Fruit fly (Drosophila melanogaster) whole organism, embryonic: ENCODE measurements around the gene CG32106.

Experiments used
- Aef1 ChIP-seq: fragments of 200-800 bp; sonication (Bioruptor generic); IDR thresholded peaks from 3 replicates; pipeline ENCODE4 v1.3.6; 2022; ENCODE audit warnings: missing biosample characterization, missing genetic modification characterization
- BtbVII ChIP-seq: fragments of 200-800 bp; sonication (Bioruptor generic); optimal IDR thresholded peaks from 3 replicates; lab custom pipeline; 2017; ENCODE audit warnings: missing biosample characterization, mild to moderate bottlenecking, missing genetic modification characterization
- CG11398 ChIP-seq: fragments of 200-800 bp; sonication (Bioruptor generic); optimal IDR thresholded peaks from 2 replicates; lab custom pipeline; 2016; ENCODE audit warnings: missing biosample characterization, missing genetic modification characterization
- CG11456 ChIP-seq: fragments of 200-800 bp; sonication (Bioruptor generic); IDR thresholded peaks from 3 replicates; pipeline ENCODE4 v1.3.6; 2022; ENCODE audit warnings: missing biosample characterization, missing genetic modification characterization
- CG14050 ChIP-seq: fragments of 200-800 bp; sonication (Bioruptor generic); IDR thresholded peaks from 3 replicates; pipeline ENCODE4 v1.3.6; 2022; ENCODE audit warnings: missing biosample characterization, missing genetic modification characterization
- CG17359 ChIP-seq: fragments of 200-800 bp; sonication (Bioruptor generic); optimal IDR thresholded peaks from 3 replicates; lab custom pipeline; 2018; ENCODE audit warnings: missing biosample characterization, mild to moderate bottlenecking, missing genetic modification characterization, moderate library complexity
- CG18262 ChIP-seq: fragments of 200-800 bp; optimal IDR thresholded peaks from 3 replicates; lab custom pipeline; 2019; ENCODE audit warnings: missing biosample characterization, mild to moderate bottlenecking, missing genetic modification characterization, moderate library complexity
- CG18764 ChIP-seq: fragments of 200-800 bp; sonication (Bioruptor generic); optimal IDR thresholded peaks from 3 replicates; lab custom pipeline; 2016; ENCODE audit warnings: missing biosample characterization, missing genetic modification characterization
- CG2120 ChIP-seq: fragments of 200-800 bp; sonication (Bioruptor generic); optimal IDR thresholded peaks from 3 replicates; lab custom pipeline; 2016; ENCODE audit warnings: missing biosample characterization, missing genetic modification characterization
- CG2889 ChIP-seq: fragments of 200-800 bp; sonication (Bioruptor generic); IDR thresholded peaks from 3 replicates; pipeline ENCODE4 v1.3.6; 2022; ENCODE audit warnings: missing biosample characterization, missing genetic modification characterization
- CG33557 ChIP-seq: fragments of 200-800 bp; sonication (Bioruptor generic); optimal IDR thresholded peaks from 2 replicates; lab custom pipeline; 2019; ENCODE audit warnings: missing biosample characterization, mild to moderate bottlenecking, missing genetic modification characterization, moderate library complexity
- CG34224 ChIP-seq: fragments of 200-800 bp; sonication (Bioruptor generic); IDR thresholded peaks from 3 replicates; pipeline ENCODE4 v1.3.6; 2022; ENCODE audit warnings: missing biosample characterization, missing genetic modification characterization; ENCODE audit not compliant: partially characterized antibody
- CG34422 ChIP-seq: fragments of 200-800 bp; sonication (Bioruptor generic); IDR thresholded peaks from 3 replicates; pipeline ENCODE4 v1.3.6; 2022; ENCODE audit warnings: missing biosample characterization, missing genetic modification characterization
- CG4404 ChIP-seq: fragments of 200-800 bp; sonication (Bioruptor generic); IDR thresholded peaks from 2 replicates; pipeline ENCODE4 v1.3.6; 2022; ENCODE audit warnings: missing biosample characterization, missing genetic modification characterization
- CG6654 ChIP-seq: fragments of 200-800 bp; sonication (Bioruptor generic); optimal IDR thresholded peaks from 2 replicates; lab custom pipeline; 2017; ENCODE audit warnings: missing biosample characterization, mild to moderate bottlenecking, missing genetic modification characterization
- CG9727 ChIP-seq: fragments of 200-800 bp; sonication (Bioruptor generic); optimal IDR thresholded peaks from 3 replicates; lab custom pipeline; 2017; ENCODE audit warnings: missing biosample characterization, mild to moderate bottlenecking, missing genetic modification characterization
- Camta ChIP-seq: fragments of 200-800 bp; sonication (Bioruptor generic); optimal IDR thresholded peaks from 2 replicates; lab custom pipeline; 2016; ENCODE audit warnings: missing biosample characterization, missing genetic modification characterization
- D19A ChIP-seq: fragments of 200-800 bp; optimal IDR thresholded peaks from 3 replicates; lab custom pipeline; 2019; ENCODE audit warnings: missing biosample characterization, mild to moderate bottlenecking, missing genetic modification characterization, moderate library complexity
- Elba2 ChIP-seq: fragments of 200-800 bp; sonication (Bioruptor generic); optimal IDR thresholded peaks from 3 replicates; lab custom pipeline; 2016; ENCODE audit warnings: missing biosample characterization, missing genetic modification characterization
- Fer3 ChIP-seq: fragments of 200-800 bp; sonication (Bioruptor generic); optimal IDR thresholded peaks from 2 replicates; lab custom pipeline; 2018; ENCODE audit warnings: missing biosample characterization, mild to moderate bottlenecking, missing genetic modification characterization, moderate library complexity
- Gsc ChIP-seq: fragments of 200-800 bp; sonication (Bioruptor generic); IDR thresholded peaks from 2 replicates; pipeline ENCODE4 v1.3.6; 2022; ENCODE audit warnings: missing biosample characterization, missing genetic modification characterization
- H2.0 ChIP-seq: fragments of 200-800 bp; sonication (Bioruptor generic); IDR thresholded peaks from 2 replicates; pipeline ENCODE4 v1.3.6; 2022; ENCODE audit warnings: missing biosample characterization, missing genetic modification characterization
- Meics ChIP-seq: fragments of 200-800 bp; sonication (Bioruptor generic); optimal IDR thresholded peaks from 2 replicates; lab custom pipeline; 2017; ENCODE audit warnings: missing biosample characterization, mild to moderate bottlenecking, missing genetic modification characterization
- Pdp1 ChIP-seq, 2 experiments: fragments of 200-800 bp; sonication (Bioruptor generic); optimal IDR thresholded peaks; 3 replicates each; lab custom pipeline; 2016; ENCODE audit warnings: missing biosample characterization in 2 of 2, missing genetic modification characterization in 2 of 2, mild to moderate bottlenecking in 1 of 2, moderate library complexity in 1 of 2
- Ravus ChIP-seq: fragments of 200-800 bp; sonication (Bioruptor generic); IDR thresholded peaks from 2 replicates; pipeline ENCODE4 v1.3.6; 2022; ENCODE audit warnings: missing biosample characterization, missing genetic modification characterization
- Spps ChIP-seq: fragments of 200-800 bp; sonication (Bioruptor generic); optimal IDR thresholded peaks from 2 replicates; lab custom pipeline; 2018; ENCODE audit warnings: missing biosample characterization, mild to moderate bottlenecking, missing genetic modification characterization
- Ssrp ChIP-seq: fragments of 200-800 bp; sonication (Bioruptor generic); optimal IDR thresholded peaks from 2 replicates; lab custom pipeline; 2018; ENCODE audit warnings: missing biosample characterization, mild to moderate bottlenecking, missing genetic modification characterization, moderate library complexity
- Vsx1 ChIP-seq: fragments of 200-800 bp; sonication (Bioruptor generic); optimal IDR thresholded peaks from 2 replicates; lab custom pipeline; 2017; ENCODE audit warnings: missing biosample characterization, mild to moderate bottlenecking, missing genetic modification characterization, missing genetic modification reagents
- ash1 ChIP-seq: fragments of 200-800 bp; sonication (Bioruptor generic); optimal IDR thresholded peaks from 2 replicates; lab custom pipeline; 2018; ENCODE audit warnings: missing biosample characterization, mild to moderate bottlenecking, missing genetic modification characterization
- cas ChIP-seq: fragments of 200-800 bp; sonication (Bioruptor generic); IDR thresholded peaks from 2 replicates; pipeline ENCODE4 v1.3.6; 2022; ENCODE audit warnings: missing biosample characterization, missing genetic modification characterization
- corto ChIP-seq: fragments of 200-800 bp; sonication (Bioruptor generic); optimal IDR thresholded peaks from 2 replicates; lab custom pipeline; 2016; ENCODE audit warnings: missing biosample characterization, mild to moderate bottlenecking, missing genetic modification characterization, moderate library complexity
- crp ChIP-seq, 2 experiments: fragments of 200-800 bp; sonication (Bioruptor generic); optimal IDR thresholded peaks; 2 replicates in 1 of 2; 3 replicates in 1 of 2; lab custom pipeline; 2017; ENCODE audit warnings: missing biosample characterization in 2 of 2, missing genetic modification characterization in 2 of 2, mild to moderate bottlenecking in 1 of 2, moderate library complexity in 1 of 2
- exex ChIP-seq: fragments of 200-800 bp; sonication (Bioruptor generic); optimal IDR thresholded peaks from 4 replicates; lab custom pipeline; 2018; ENCODE audit warnings: missing biosample characterization, mild to moderate bottlenecking, missing genetic modification characterization, moderate library complexity
- fd96Cb ChIP-seq: fragments of 200-800 bp; sonication (Bioruptor generic); optimal IDR thresholded peaks from 2 replicates; lab custom pipeline; 2018; ENCODE audit warnings: missing biosample characterization, mild to moderate bottlenecking, missing genetic modification characterization, moderate library complexity
- ftz-f1 ChIP-seq: fragments of 200-800 bp; sonication (Bioruptor generic); optimal IDR thresholded peaks from 2 replicates; lab custom pipeline; 2016; ENCODE audit warnings: missing biosample characterization, missing genetic modification characterization
- gcm ChIP-seq: fragments of 200-800 bp; sonication (Bioruptor generic); optimal IDR thresholded peaks from 2 replicates; lab custom pipeline; 2019; ENCODE audit warnings: missing biosample characterization, mild to moderate bottlenecking, missing genetic modification characterization, moderate library complexity
- gcm2 ChIP-seq: fragments of 200-800 bp; sonication (Bioruptor generic); optimal IDR thresholded peaks from 2 replicates; lab custom pipeline; 2016; ENCODE audit warnings: missing biosample characterization, missing genetic modification characterization
- grn ChIP-seq: fragments of 200-800 bp; sonication (Bioruptor generic); optimal IDR thresholded peaks from 3 replicates; lab custom pipeline; 2017; ENCODE audit warnings: missing biosample characterization, missing genetic modification characterization
- gsb ChIP-seq: fragments of 200-800 bp; sonication (Bioruptor generic); IDR thresholded peaks from 2 replicates; pipeline ENCODE4 v1.3.6; 2022; ENCODE audit warnings: missing biosample characterization, missing genetic modification characterization
- hkb ChIP-seq, 2 experiments: fragments of 200-800 bp in 1 of 2; fragments of >200 bp in 1 of 2; sonication (Bioruptor generic) in 1 of 2; IDR thresholded peaks in 1 of 2; optimal IDR thresholded peaks in 1 of 2; 2 replicates each; pipeline versions ENCODE4 v1.3.6 to Lab custom; 2017 to 2022; ENCODE audit warnings: missing biosample characterization in 1 of 2, missing genetic modification characterization in 1 of 2
- inv ChIP-seq: fragments of 200-800 bp; sonication (Bioruptor generic); IDR thresholded peaks from 2 replicates; pipeline ENCODE4 v1.3.6; 2022; ENCODE audit warnings: missing biosample characterization, missing genetic modification characterization; ENCODE audit not compliant: partially characterized antibody
- kay ChIP-seq: fragments of 200-800 bp; sonication (Bioruptor generic); optimal IDR thresholded peaks from 2 replicates; lab custom pipeline; 2016; ENCODE audit warnings: missing biosample characterization, missing genetic modification characterization
- lbe ChIP-seq: fragments of 200-800 bp; sonication (Bioruptor generic); optimal IDR thresholded peaks from 2 replicates; lab custom pipeline; 2016; ENCODE audit warnings: missing biosample characterization, mild to moderate bottlenecking, missing genetic modification characterization
- lilli ChIP-seq: fragments of 200-800 bp; sonication (Bioruptor generic); optimal IDR thresholded peaks from 3 replicates; lab custom pipeline; 2016; ENCODE audit warnings: missing biosample characterization, missing genetic modification characterization
- mam ChIP-seq: fragments of 200-800 bp; sonication (Bioruptor generic); optimal IDR thresholded peaks from 3 replicates; lab custom pipeline; 2016; ENCODE audit warnings: missing biosample characterization, missing genetic modification characterization
- mirr ChIP-seq: fragments of 200-800 bp; sonication (Bioruptor generic); optimal IDR thresholded peaks from 3 replicates; lab custom pipeline; 2018; ENCODE audit warnings: missing biosample characterization, mild to moderate bottlenecking, missing genetic modification characterization
- mld ChIP-seq: fragments of 200-800 bp; sonication (Bioruptor generic); IDR thresholded peaks from 3 replicates; pipeline ENCODE4 v1.3.6; 2022; ENCODE audit warnings: missing biosample characterization, missing genetic modification characterization; ENCODE audit not compliant: partially characterized antibody
- tap ChIP-seq: fragments of 200-800 bp; optimal IDR thresholded peaks from 3 replicates; lab custom pipeline; 2019; ENCODE audit warnings: missing biosample characterization, mild to moderate bottlenecking, missing genetic modification characterization, moderate library complexity
- vvl ChIP-seq: fragments of 200-800 bp; sonication (Bioruptor generic); IDR thresholded peaks from 2 replicates; pipeline ENCODE4 v1.3.6; 2022; ENCODE audit warnings: missing biosample characterization, missing genetic modification characterization
- wdn ChIP-seq: fragments of 200-800 bp; sonication (Bioruptor generic); IDR thresholded peaks from 2 replicates; pipeline ENCODE4 v1.3.6; 2022; ENCODE audit warnings: missing biosample characterization, missing genetic modification characterization

Gene CG32106

dm6 chr3L:12803159-12804034 is 24.9 kb upstream of the CG32106 start (continued):
- TF ChIP-seq kay (GFP tag; lab: Kevin White, UChicago): no peak
- TF ChIP-seq CG33557 (GFP tag; lab: Kevin White, UChicago): no peak
- no peak for TF ChIP-seq Ravus (GFP tag; lab: Robert Waterston, UW)
- peak; percentile 12; the same call in 1 of the 3 replicates for TF ChIP-seq CG14050 (GFP tag; lab: Robert Waterston, UW)
- TF ChIP-seq Ssrp (tag; lab: Kevin White, UChicago): no peak
- TF ChIP-seq CG9727 (GFP tag; lab: Kevin White, UChicago): peak; percentile 77
- no peak for TF ChIP-seq H2.0 (GFP tag; lab: Robert Waterston, UW)
- no peak for TF ChIP-seq CG11398 (GFP tag; lab: Kevin White, UChicago)
- peak; percentile 81 for TF ChIP-seq Meics (GFP tag; lab: Kevin White, UChicago)
- TF ChIP-seq vvl (GFP tag; lab: Robert Waterston, UW): no peak
- TF ChIP-seq CG17359 (tag; lab: Kevin White, UChicago): peak; percentile 18
- no peak for TF ChIP-seq gsb (GFP tag; lab: Robert Waterston, UW)
- no peak for TF ChIP-seq Elba2
- TF ChIP-seq mld (GFP tag; lab: Robert Waterston, UW): no peak
- 0 out of 2 replicates have a peak, but pooled peaks have one; percentile 16 for TF ChIP-seq wdn (GFP tag; lab: Robert Waterston, UW)
- no peak for TF ChIP-seq Vsx1 (GFP tag; lab: Kevin White, UChicago)
- peak; percentile 86 for TF ChIP-seq CG2120
- TF ChIP-seq CG11456 (GFP tag; lab: Robert Waterston, UW): no peak
- no peak for TF ChIP-seq Spps (tag; lab: Kevin White, UChicago)
- peak; percentile 38 to 53 for TF ChIP-seq Pdp1 (GFP tag; optimal IDR thresholded peaks at IDR 0.05; lab: Kevin White, UChicago)
- peak; percentile 62 for TF ChIP-seq lilli (GFP tag; lab: Kevin White, UChicago)
- TF ChIP-seq exex (tag; lab: Kevin White, UChicago): peak; percentile 9
- TF ChIP-seq gcm: no peak
- no peak for TF ChIP-seq corto (GFP tag; lab: Kevin White, UChicago)
- no peak for TF ChIP-seq gcm2 (GFP tag; lab: Kevin White, UChicago)
- no peak for TF ChIP-seq CG4404 (GFP tag; lab: Robert Waterston, UW)
- TF ChIP-seq BtbVII (GFP tag; lab: Kevin White, UChicago): peak; percentile 32
- TF ChIP-seq cas: no peak
- TF ChIP-seq fd96Cb (tag; lab: Kevin White, UChicago): peak; percentile 8
- no peak for TF ChIP-seq inv
- no peak for TF ChIP-seq lbe
- TF ChIP-seq mirr (GFP tag; lab: Kevin White, UChicago): peak; percentile 36
- TF ChIP-seq D19A: no peak
- peak; percentile 24 for TF ChIP-seq CG6654 (GFP tag; lab: Kevin White, UChicago)

DNA sequence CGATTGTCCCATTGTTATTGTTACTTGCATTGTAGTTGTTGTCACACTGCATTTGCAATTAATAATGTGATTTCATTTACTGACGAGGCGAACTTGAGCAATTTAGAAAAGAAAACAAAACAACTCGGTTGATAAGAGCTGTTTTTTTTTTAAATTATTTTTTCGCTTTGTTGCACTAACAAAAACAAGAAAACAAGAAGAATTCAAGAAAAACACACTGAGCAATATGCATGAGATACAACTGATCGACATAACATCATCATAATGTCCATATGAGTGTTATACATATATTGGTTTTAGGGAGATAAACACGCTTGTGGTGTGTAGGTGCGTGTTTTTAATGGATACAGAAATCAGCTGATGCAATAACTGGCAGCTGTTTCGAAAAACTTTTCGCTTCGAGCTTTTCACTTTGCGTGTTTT is 23.9 kb upstream of the CG32106 start:
- no peak for TF ChIP-seq ftz-f1 (GFP tag; lab: Kevin White, UChicago)
- no peak for TF ChIP-seq tap
- TF ChIP-seq CG18764: no peak
- no peak for TF ChIP-seq CG18262
- peak; percentile 3 for TF ChIP-seq mam (GFP tag; lab: Kevin White, UChicago)
- TF ChIP-seq CG34224: no peak
- no peak for TF ChIP-seq ash1 (GFP tag; lab: Kevin White, UChicago)
- TF ChIP-seq grn (GFP tag; lab: Kevin White, UChicago): no peak
- no peak for TF ChIP-seq Gsc (GFP tag; lab: Robert Waterston, UW)
- no peak for TF ChIP-seq Camta (GFP tag; lab: Kevin White, UChicago)
- no peak for TF ChIP-seq CG2889 (GFP tag; lab: Robert Waterston, UW)
- no peak for TF ChIP-seq hkb (optimal IDR thresholded peaks at IDR 0.05; lab: Kevin White, UChicago)
- TF ChIP-seq hkb (GFP tag; IDR thresholded peaks at IDR 0.05; lab: Robert Waterston, UW): peak; percentile 12; the same call in 1 of the 2 replicates
- no peak for TF ChIP-seq CG34422 (GFP tag; lab: Robert Waterston, UW)
- TF ChIP-seq crp (GFP tag; optimal IDR thresholded peaks at IDR 0.05; lab: Kevin White, UChicago): peak in 1 of 2 experiments; percentile 47
- peak; percentile 41 for TF ChIP-seq Fer3
- TF ChIP-seq Aef1: no peak
